Fruit fly (Drosophila melanogaster) whole organism, embryonic: ENCODE measurements around the gene tau.

Source experiments
- Abd-B ChIP-seq: fragments of 200-800 bp; sonication (Bioruptor generic); optimal IDR thresholded peaks from 2 replicates; lab custom pipeline; 2018; ENCODE audit warnings: missing biosample characterization, mild to moderate bottlenecking, missing genetic modification characterization, moderate library complexity
- Adf1 ChIP-seq: fragments of 200-800 bp; sonication (Bioruptor generic); IDR thresholded peaks from 2 replicates; pipeline ENCODE4 v1.3.6; 2022; ENCODE audit warnings: missing biosample characterization, missing genetic modification characterization
- Bdp1 ChIP-seq: fragments of 200-800 bp; sonication (Bioruptor generic); optimal IDR thresholded peaks from 3 replicates; lab custom pipeline; 2016; ENCODE audit warnings: missing biosample characterization, missing genetic modification characterization
- CG1024 ChIP-seq: fragments of 200-800 bp; sonication (Bioruptor generic); IDR thresholded peaks from 2 replicates; pipeline ENCODE4 v1.3.6; 2022; ENCODE audit warnings: missing biosample characterization, missing genetic modification characterization
- CG10462 ChIP-seq: fragments of 200-800 bp; sonication (Bioruptor generic); optimal IDR thresholded peaks from 2 replicates; lab custom pipeline; 2016; ENCODE audit warnings: missing biosample characterization, missing genetic modification characterization
- CG12659 ChIP-seq: fragments of 200-800 bp; sonication (Bioruptor generic); optimal IDR thresholded peaks from 3 replicates; lab custom pipeline; 2017; ENCODE audit warnings: mild to moderate bottlenecking, missing biosample characterization, missing genetic modification reagents, missing genetic modification characterization
- CG14050 ChIP-seq: fragments of 200-800 bp; sonication (Bioruptor generic); IDR thresholded peaks from 3 replicates; pipeline ENCODE4 v1.3.6; 2022; ENCODE audit warnings: missing biosample characterization, missing genetic modification characterization
- CG14667 ChIP-seq: fragments of 200-800 bp; sonication (Bioruptor generic); IDR thresholded peaks from 2 replicates; pipeline ENCODE4 v1.3.6; 2022; ENCODE audit warnings: missing biosample characterization, missing genetic modification characterization
- CG17328 ChIP-seq: fragments of 200-800 bp; sonication (Bioruptor generic); IDR thresholded peaks from 2 replicates; pipeline ENCODE4 v1.3.6; 2022; ENCODE audit warnings: missing biosample characterization, missing genetic modification characterization
- CG17568 ChIP-seq: fragments of 200-800 bp; sonication (Bioruptor generic); optimal IDR thresholded peaks from 2 replicates; lab custom pipeline; 2018; ENCODE audit warnings: missing biosample characterization, mild to moderate bottlenecking, missing genetic modification characterization, moderate library complexity
- CG17802 ChIP-seq: fragments of 200-800 bp; sonication (Bioruptor generic); optimal IDR thresholded peaks from 2 replicates; lab custom pipeline; 2018; ENCODE audit warnings: missing biosample characterization, mild to moderate bottlenecking, missing genetic modification characterization, moderate library complexity
- CG18599 ChIP-seq: fragments of 200-800 bp; sonication (Bioruptor generic); optimal IDR thresholded peaks from 3 replicates; lab custom pipeline; 2017; ENCODE audit warnings: missing biosample characterization, missing genetic modification characterization, mild to moderate bottlenecking, moderate library complexity, missing genetic modification reagents
- CG34376 ChIP-seq: fragments of 200-800 bp; sonication (Bioruptor generic); optimal IDR thresholded peaks from 2 replicates; lab custom pipeline; 2018; ENCODE audit warnings: missing biosample characterization, mild to moderate bottlenecking, missing genetic modification characterization
- CG34422 ChIP-seq: fragments of 200-800 bp; sonication (Bioruptor generic); IDR thresholded peaks from 3 replicates; pipeline ENCODE4 v1.3.6; 2022; ENCODE audit warnings: missing biosample characterization, missing genetic modification characterization
- CG6683 ChIP-seq: fragments of 200-800 bp; sonication (Bioruptor generic); optimal IDR thresholded peaks from 2 replicates; lab custom pipeline; 2017; ENCODE audit warnings: missing biosample characterization, mild to moderate bottlenecking, missing genetic modification characterization, missing genetic modification reagents
- CG7372 ChIP-seq: fragments of 200-800 bp; sonication (Bioruptor generic); IDR thresholded peaks from 2 replicates; pipeline ENCODE4 v1.3.6; 2022; ENCODE audit warnings: missing biosample characterization, missing genetic modification characterization
- CG7556 ChIP-seq: fragments of 200-800 bp; sonication (Bioruptor generic); optimal IDR thresholded peaks from 2 replicates; lab custom pipeline; 2017; ENCODE audit warnings: missing biosample characterization, mild to moderate bottlenecking, missing genetic modification characterization
- CoRest ChIP-seq: fragments of 200-800 bp; sonication (Bioruptor generic); optimal IDR thresholded peaks from 3 replicates; lab custom pipeline; 2018; ENCODE audit warnings: missing biosample characterization, mild to moderate bottlenecking, missing genetic modification characterization, moderate library complexity
- D19B ChIP-seq: fragments of 200-800 bp; sonication (Bioruptor generic); optimal IDR thresholded peaks from 2 replicates; lab custom pipeline; 2017; ENCODE audit warnings: missing biosample characterization, mild to moderate bottlenecking, missing genetic modification characterization
- Fer1 ChIP-seq: fragments of 200-800 bp; sonication (Bioruptor generic); optimal IDR thresholded peaks from 2 replicates; lab custom pipeline; 2017; ENCODE audit warnings: missing biosample characterization, mild to moderate bottlenecking, missing genetic modification characterization
- Hr39 ChIP-seq: fragments of >200 bp; optimal IDR thresholded peaks from 2 replicates; lab custom pipeline; 2017
- Lhr ChIP-seq: fragments of 200-800 bp; sonication (Bioruptor generic); optimal IDR thresholded peaks from 3 replicates; lab custom pipeline; 2017; ENCODE audit warnings: mild to moderate bottlenecking, missing biosample characterization, missing genetic modification reagents, missing genetic modification characterization
- Mes4 ChIP-seq: fragments of 200-800 bp; sonication (Bioruptor generic); optimal IDR thresholded peaks from 2 replicates; lab custom pipeline; 2016; ENCODE audit warnings: missing biosample characterization, missing genetic modification characterization
- NFAT ChIP-seq: fragments of 200-800 bp; sonication (Bioruptor generic); IDR thresholded peaks from 2 replicates; pipeline ENCODE4 v1.3.6; 2022; ENCODE audit warnings: missing biosample characterization, missing genetic modification characterization
- Poxn ChIP-seq: fragments of 200-800 bp; sonication (Bioruptor generic); IDR thresholded peaks from 2 replicates; pipeline ENCODE4 v1.3.6; 2022; ENCODE audit warnings: missing biosample characterization, missing genetic modification characterization
- Rfx ChIP-seq: fragments of 200-800 bp; sonication (Bioruptor generic); IDR thresholded peaks from 2 replicates; pipeline ENCODE4 v1.3.6; 2022; ENCODE audit warnings: missing biosample characterization, missing genetic modification characterization
- Taf1 ChIP-seq: fragments of 200-800 bp; sonication (Bioruptor generic); IDR thresholded peaks from 2 replicates; pipeline ENCODE4 v1.3.6; 2022; ENCODE audit warnings: missing biosample characterization, missing genetic modification characterization
- Xbp1 ChIP-seq: fragments of 200-800 bp; sonication (Bioruptor generic); optimal IDR thresholded peaks from 3 replicates; lab custom pipeline; 2016; ENCODE audit warnings: missing biosample characterization, mild to moderate bottlenecking, missing genetic modification characterization
- cas ChIP-seq: fragments of 200-800 bp; sonication (Bioruptor generic); IDR thresholded peaks from 2 replicates; pipeline ENCODE4 v1.3.6; 2022; ENCODE audit warnings: missing biosample characterization, missing genetic modification characterization
- caup ChIP-seq: fragments of 200-800 bp; sonication (Bioruptor generic); optimal IDR thresholded peaks from 3 replicates; lab custom pipeline; 2017; ENCODE audit warnings: missing biosample characterization, mild to moderate bottlenecking, missing genetic modification characterization, moderate library complexity; ENCODE audit not compliant: severe bottlenecking
- chinmo ChIP-seq: fragments of 200-800 bp; sonication (Bioruptor generic); IDR thresholded peaks from 4 replicates; pipeline ENCODE4 v1.3.6; 2022; ENCODE audit warnings: missing biosample characterization, missing genetic modification characterization; ENCODE audit not compliant: partially characterized antibody
- crc ChIP-seq: fragments of 200-800 bp; sonication (Bioruptor generic); optimal IDR thresholded peaks from 2 replicates; lab custom pipeline; 2016; ENCODE audit warnings: missing biosample characterization, missing genetic modification characterization
- crp ChIP-seq, 2 experiments: fragments of 200-800 bp; sonication (Bioruptor generic); optimal IDR thresholded peaks; 2 replicates in 1 of 2; 3 replicates in 1 of 2; lab custom pipeline; 2017; ENCODE audit warnings: missing biosample characterization in 2 of 2, missing genetic modification characterization in 2 of 2, mild to moderate bottlenecking in 1 of 2, moderate library complexity in 1 of 2
- gcm2 ChIP-seq: fragments of 200-800 bp; sonication (Bioruptor generic); optimal IDR thresholded peaks from 2 replicates; lab custom pipeline; 2016; ENCODE audit warnings: missing biosample characterization, missing genetic modification characterization
- ham ChIP-seq: fragments of 200-800 bp; sonication (Bioruptor generic); IDR thresholded peaks from 2 replicates; pipeline ENCODE4 v1.3.6; 2022; ENCODE audit warnings: missing biosample characterization, missing genetic modification characterization
- lbe ChIP-seq: fragments of 200-800 bp; sonication (Bioruptor generic); optimal IDR thresholded peaks from 2 replicates; lab custom pipeline; 2016; ENCODE audit warnings: missing biosample characterization, mild to moderate bottlenecking, missing genetic modification characterization
- lilli ChIP-seq: fragments of 200-800 bp; sonication (Bioruptor generic); optimal IDR thresholded peaks from 3 replicates; lab custom pipeline; 2016; ENCODE audit warnings: missing biosample characterization, missing genetic modification characterization
- lmd ChIP-seq: fragments of 200-800 bp; sonication (Bioruptor generic); IDR thresholded peaks from 2 replicates; pipeline ENCODE4 v1.3.6; 2022; ENCODE audit warnings: missing biosample characterization, missing genetic modification characterization
- lola ChIP-seq, 3 experiments: fragments of >200 bp in 2 of 3; fragments of 200-800 bp in 1 of 3; sonication (Bioruptor generic) in 1 of 3; optimal IDR thresholded peaks; 2 replicates each; lab custom pipeline; 2017 to 2019; ENCODE audit warnings: missing biosample characterization in 3 of 3, missing genetic modification characterization in 3 of 3, mild to moderate bottlenecking in 1 of 3, moderate library complexity in 1 of 3
- mld ChIP-seq: fragments of 200-800 bp; sonication (Bioruptor generic); IDR thresholded peaks from 3 replicates; pipeline ENCODE4 v1.3.6; 2022; ENCODE audit warnings: missing biosample characterization, missing genetic modification characterization; ENCODE audit not compliant: partially characterized antibody
- repo ChIP-seq: fragments of 200-800 bp; sonication (Bioruptor generic); optimal IDR thresholded peaks from 2 replicates; lab custom pipeline; 2016; ENCODE audit warnings: missing biosample characterization, missing genetic modification characterization
- ro ChIP-seq: fragments of 200-800 bp; sonication (Bioruptor generic); IDR thresholded peaks from 2 replicates; pipeline ENCODE4 v1.3.6; 2022; ENCODE audit warnings: missing biosample characterization, missing genetic modification characterization
- sc ChIP-seq, 3 experiments: fragments of >200 bp in 2 of 3; fragments of 200-800 bp in 1 of 3; sonication (Bioruptor generic) in 1 of 3; optimal IDR thresholded peaks; 2 replicates in 2 of 3; 3 replicates in 1 of 3; lab custom pipeline; 2017; ENCODE audit warnings: mild to moderate bottlenecking in 1 of 3, missing biosample characterization in 1 of 3, missing genetic modification characterization in 1 of 3, missing genetic modification reagents in 1 of 3
- schlank ChIP-seq: fragments of 200-800 bp; sonication (Bioruptor generic); optimal IDR thresholded peaks from 2 replicates; lab custom pipeline; 2018; ENCODE audit warnings: missing biosample characterization, mild to moderate bottlenecking, missing genetic modification characterization
- sens ChIP-seq: fragments of 200-800 bp; sonication (Bioruptor generic); peaks from one replicate; lab custom pipeline; 2016; ENCODE audit warnings: missing biosample characterization, missing genetic modification characterization
- sisA ChIP-seq: fragments of 200-800 bp; sonication (Bioruptor generic); IDR thresholded peaks from 2 replicates; pipeline ENCODE4 v1.3.6; 2022; ENCODE audit warnings: missing biosample characterization, missing genetic modification characterization
- stwl ChIP-seq: fragments of 200-800 bp; sonication (Bioruptor generic); optimal IDR thresholded peaks from 3 replicates; lab custom pipeline; 2018; ENCODE audit warnings: missing biosample characterization, mild to moderate bottlenecking, missing genetic modification characterization, moderate library complexity
- vvl ChIP-seq: fragments of 200-800 bp; sonication (Bioruptor generic); IDR thresholded peaks from 2 replicates; pipeline ENCODE4 v1.3.6; 2022; ENCODE audit warnings: missing biosample characterization, missing genetic modification characterization
- zfh2 ChIP-seq: fragments of 200-800 bp; sonication (Bioruptor generic); optimal IDR thresholded peaks from 2 replicates; lab custom pipeline; 2016; ENCODE audit warnings: missing biosample characterization, missing genetic modification characterization

tau gene

DNA sequence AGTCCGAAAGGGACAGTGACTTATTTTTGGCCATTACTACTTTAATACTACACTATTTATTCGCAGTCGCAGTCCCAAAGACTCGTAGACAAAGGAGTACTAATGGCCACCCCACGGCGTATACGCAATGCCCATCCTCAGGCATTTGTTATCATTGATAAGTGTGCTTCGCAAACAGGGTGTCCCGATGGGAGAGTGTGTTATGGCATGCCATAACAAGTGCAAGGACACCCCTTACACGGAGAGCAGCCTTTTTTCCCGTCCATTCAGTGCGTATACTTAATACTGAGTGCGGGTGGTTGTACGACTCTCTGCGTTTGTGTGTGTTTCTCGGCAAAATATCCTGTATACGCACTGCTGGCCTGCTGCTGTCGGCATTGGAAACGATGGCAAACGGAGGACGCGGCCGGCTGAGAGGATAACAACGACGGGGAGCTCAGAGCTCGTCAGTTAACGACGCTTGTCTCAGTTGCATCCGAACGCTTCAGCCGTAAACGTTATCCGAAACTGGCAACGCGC lies 5.2 kb upstream of the tau start, which contains the start of gene unc80 (continued):
- no peak for TF ChIP-seq CG12659 (GFP tag; lab: Kevin White, UChicago)
- TF ChIP-seq chinmo (GFP tag; lab: Robert Waterston, UW), result no peak
- TF ChIP-seq ham (GFP tag; lab: Robert Waterston, UW), result no peak
- TF ChIP-seq Poxn, result no peak
- no peak for TF ChIP-seq CG14667 (GFP tag; lab: Robert Waterston, UW)
- TF ChIP-seq CG17328 (GFP tag; lab: Robert Waterston, UW), result no peak
- TF ChIP-seq stwl (tag; lab: Kevin White, UChicago), result no peak
- no peak for TF ChIP-seq ro (GFP tag; lab: Robert Waterston, UW)
- TF ChIP-seq Mes4, result no peak
- no peak for TF ChIP-seq Hr39
- TF ChIP-seq crp (GFP tag; optimal IDR thresholded peaks at IDR 0.05; lab: Kevin White, UChicago), result no peak
- TF ChIP-seq Lhr (GFP tag; lab: Kevin White, UChicago), result no peak
- no peak for TF ChIP-seq cas (GFP tag; lab: Robert Waterston, UW)
- TF ChIP-seq gcm2, result no peak
- peak; percentile 7 for TF ChIP-seq lilli
- TF ChIP-seq D19B (GFP tag; lab: Kevin White, UChicago), result no peak
- TF ChIP-seq repo (GFP tag; lab: Kevin White, UChicago), result no peak
- TF ChIP-seq CG14050 (GFP tag; lab: Robert Waterston, UW), result 0 out of 3 replicates have a peak, but pooled peaks have one; percentile 18
- no peak for TF ChIP-seq Bdp1 (GFP tag; lab: Kevin White, UChicago)
- TF ChIP-seq Taf1, result no peak
- no peak for TF ChIP-seq CG10462 (GFP tag; lab: Kevin White, UChicago)
- peak; percentile 81 for TF ChIP-seq CG18599
- TF ChIP-seq zfh2 (GFP tag; lab: Kevin White, UChicago), result no peak
- TF ChIP-seq CG7556 (GFP tag; lab: Kevin White, UChicago), result peak; percentile 14
- no peak for TF ChIP-seq CG17568 (GFP tag; lab: Kevin White, UChicago)
- TF ChIP-seq Adf1 (GFP tag; lab: Robert Waterston, UW), result peak; percentile 9; the same call in 1 of the 2 replicates
- no peak for TF ChIP-seq lbe
- no peak for TF ChIP-seq CG34376
- no peak for TF ChIP-seq mld (GFP tag; lab: Robert Waterston, UW)
- no peak for TF ChIP-seq CoRest (tag; lab: Kevin White, UChicago)
- TF ChIP-seq caup (GFP tag; lab: Kevin White, UChicago), result no peak
- no peak for TF ChIP-seq CG34422 (GFP tag; lab: Robert Waterston, UW)
- peak; percentile 43 for TF ChIP-seq NFAT
- TF ChIP-seq CG17802 (tag; lab: Kevin White, UChicago), result no peak
- TF ChIP-seq lmd, result peak; percentile 27; the same call in 1 of the 2 replicates
- TF ChIP-seq Abd-B (GFP tag; lab: Kevin White, UChicago), result no peak
- TF ChIP-seq sens (GFP tag; lab: Kevin White, UChicago), result no peak
- no peak for TF ChIP-seq CG6683 (GFP tag; lab: Kevin White, UChicago)
- no peak for TF ChIP-seq Xbp1
- no peak for TF ChIP-seq Fer1
- TF ChIP-seq crc (GFP tag; lab: Kevin White, UChicago), result no peak
- no peak for TF ChIP-seq sisA (GFP tag; lab: Robert Waterston, UW)
- no peak for TF ChIP-seq lola (GFP tag; optimal IDR thresholded peaks at IDR 0.05; lab: Kevin White, UChicago)
- TF ChIP-seq vvl (GFP tag; lab: Robert Waterston, UW), result no peak
- 0 out of 2 replicates have a peak, but pooled peaks have one; percentile 29 for TF ChIP-seq Rfx (GFP tag; lab: Robert Waterston, UW)
- TF ChIP-seq CG7372 (GFP tag; lab: Robert Waterston, UW), result 0 out of 2 replicates have a peak, but pooled peaks have one; percentile 8
- TF ChIP-seq sc (optimal IDR thresholded peaks at IDR 0.05; lab: Kevin White, UChicago), result no peak
- no peak for TF ChIP-seq sc (GFP tag; optimal IDR thresholded peaks at IDR 0.05; lab: Kevin White, UChicago)
- no peak for TF ChIP-seq schlank
- no peak for TF ChIP-seq CG1024 (GFP tag; lab: Robert Waterston, UW)
